Worm (Caenorhabditis elegans) whole organism, late embryonic: Measurements from ENCODE around the gene Y59E9AL.36.

Experiments
- K09A11.1 ChIP-seq: sonication (generic microtip); optimal IDR thresholded peaks from 2 replicates; lab custom pipeline; 2017; ENCODE audit warnings: antibody characterized with exemption, mild to moderate bottlenecking, missing genetic modification characterization, missing compliant biosample characterization; ENCODE audit not compliant: insufficient read depth
- pqm-1 ChIP-seq: sonication (generic microtip); optimal IDR thresholded peaks from 2 replicates; lab custom pipeline; 2016; ENCODE audit warnings: missing genetic modification characterization, missing compliant biosample characterization
- rnt-1 ChIP-seq: sonication (generic microtip); optimal IDR thresholded peaks from 2 replicates; lab custom pipeline; 2016; ENCODE audit warnings: missing genetic modification characterization, missing compliant biosample characterization
- sdc-2 ChIP-seq: sonication (generic microtip); optimal IDR thresholded peaks from 2 replicates; lab custom pipeline; 2016; ENCODE audit warnings: missing genotype, missing genetic modification characterization, missing compliant biosample characterization

DNA sequence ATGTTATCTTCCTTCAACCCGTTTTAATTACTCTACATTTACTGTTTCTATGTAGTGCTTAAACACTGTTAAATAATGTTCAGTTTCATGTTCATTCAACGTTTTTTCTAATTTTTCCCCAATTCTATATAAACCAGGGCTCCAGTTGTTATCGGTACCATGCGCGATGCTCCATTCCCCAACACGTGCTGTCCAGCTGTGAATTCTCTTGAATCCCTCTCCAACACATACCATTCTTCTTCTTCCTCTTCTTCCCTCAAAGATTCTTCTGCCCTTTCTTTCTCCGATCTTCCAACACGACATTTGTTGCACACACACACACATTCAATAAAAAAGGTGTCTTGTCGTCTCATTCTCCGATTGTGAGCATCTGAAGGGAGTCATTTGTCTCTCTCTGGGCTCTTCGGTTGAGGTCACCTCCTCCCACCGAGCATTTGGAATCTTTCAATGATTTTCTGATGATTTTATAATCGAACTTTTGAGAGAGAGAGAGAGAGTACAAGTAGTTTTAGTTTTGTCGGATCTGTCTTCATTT, 37.2 kb downstream of the Y59E9AL.36 start:
- no peak for TF ChIP-seq sdc-2
- TF ChIP-seq K09A11.1 (tag; lab: Kevin White, UChicago): no peak
- no peak for TF ChIP-seq pqm-1 (tag; lab: Kevin White, UChicago)
- TF ChIP-seq rnt-1 (tag; lab: Kevin White, UChicago): no peak
